Worm (Caenorhabditis elegans): ENCODE measurements around the gene srd-5.

srd-5 gene

DNA sequence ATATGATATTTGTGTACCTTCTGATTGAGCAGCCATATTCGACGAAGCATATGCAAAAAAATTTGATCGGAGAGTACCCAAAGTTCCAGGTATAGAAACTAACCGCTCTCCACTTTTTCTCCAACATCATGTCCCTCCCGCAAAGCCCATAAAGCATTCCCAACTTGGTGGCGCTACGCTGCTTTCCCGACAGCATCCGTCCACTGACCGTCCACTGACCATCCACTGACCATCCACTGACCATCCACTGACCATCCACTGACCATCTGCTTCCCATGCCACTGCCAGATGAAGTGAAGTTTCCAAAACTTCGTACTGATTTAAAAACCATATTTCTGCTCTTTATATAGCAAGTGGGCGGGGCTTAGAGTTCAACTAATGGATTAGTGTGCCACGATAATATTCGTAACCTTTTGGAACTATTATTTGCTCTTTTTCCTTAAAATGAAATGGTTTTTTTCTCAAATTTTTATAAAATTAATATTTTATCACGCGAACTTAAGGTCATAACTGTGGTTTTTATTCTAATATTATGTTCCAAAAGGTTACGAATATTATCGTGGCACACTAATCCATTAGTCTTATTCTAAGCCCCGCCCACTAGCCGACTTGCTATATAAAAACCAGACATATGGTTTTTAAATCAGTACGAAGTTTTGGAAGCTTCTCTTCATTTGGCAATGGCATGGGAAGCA, 16.2 kb upstream of the srd-5 start, which contains the start of gene C55C3.8:
Gene C55C3.8 (plus strand): TSS at position 645 of the 695 bp plus-strand sequence.
- TF ChIP-seq unc-62 (GFP tag; optimal IDR thresholded peaks at IDR 0.05 in 1 of 2) (peak in 1 of 2 experiments; percentile 94), unc-62 (tag; optimal IDR thresholded peaks at IDR 0.05) (no peak), ama-1 (optimal IDR thresholded peaks at IDR 0.05) (no peak)

DNA sequence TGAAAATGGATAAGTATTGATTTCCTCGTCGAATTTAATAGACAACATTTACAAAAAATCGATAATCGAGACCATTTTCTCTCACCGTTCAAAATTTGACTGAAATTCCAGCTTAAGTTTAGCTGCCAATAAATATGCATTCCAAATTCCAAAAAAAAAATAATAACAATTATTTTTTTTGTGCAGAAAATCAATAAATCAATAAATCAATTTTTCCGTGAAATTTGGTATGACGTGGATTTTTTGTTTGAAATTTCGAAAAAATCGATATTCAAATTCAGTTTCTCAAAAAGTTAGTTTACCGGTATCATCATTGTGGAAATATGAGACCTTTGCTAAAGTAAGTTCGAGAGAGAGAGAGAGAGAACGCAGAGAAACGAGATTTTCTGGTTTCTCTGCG, 10.7 kb upstream of the srd-5 start, which contains the start of gene C55C3.3:
Gene C55C3.3 (plus strand): TSS at position 274 of the 400 bp plus-strand sequence.
- TF ChIP-seq ceh-28 (tag; optimal IDR thresholded peaks at IDR 0.05): peak; percentile 99
- TF ChIP-seq mes-2 (tag; optimal IDR thresholded peaks at IDR 0.05; ENCODE audit: poor library complexity, severe bottlenecking): no peak

DNA sequence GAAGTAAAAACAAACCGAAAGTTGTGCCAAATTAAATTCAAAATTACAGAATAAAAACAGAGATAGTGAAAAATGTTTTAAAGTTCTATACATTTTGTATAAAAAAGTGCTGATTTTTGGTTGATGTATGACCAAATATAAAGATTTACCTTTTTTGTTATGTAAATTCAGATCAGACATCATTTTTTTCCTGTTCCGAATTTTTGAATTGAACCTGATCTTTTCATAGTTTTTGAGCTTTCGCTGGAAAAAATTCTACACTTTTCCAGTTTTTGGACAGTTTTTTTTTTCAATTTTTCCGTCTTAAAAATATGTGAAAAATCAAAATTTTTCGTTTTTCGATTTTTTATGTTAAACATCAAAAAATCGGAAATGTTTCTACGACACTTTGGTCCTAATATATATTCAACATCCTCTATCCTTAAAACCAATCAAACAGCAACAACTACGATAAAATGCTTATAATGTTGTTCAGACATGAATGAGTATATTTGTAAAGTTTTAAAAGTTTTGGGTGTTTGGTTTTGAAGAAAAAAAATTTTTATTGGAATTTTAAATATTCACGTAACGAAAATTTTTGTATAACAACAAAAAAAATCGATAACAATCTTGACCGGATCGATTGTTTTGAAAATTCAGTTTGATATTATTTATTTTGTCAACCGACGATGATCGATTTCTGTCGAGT, 8.4 kb upstream of the srd-5 start, which contains the start of the genes C55C3.7 and C55C3.6:
Gene C55C3.7 (minus strand): TSS at position 101 of the 688 bp plus-strand sequence.
Gene C55C3.6 (plus strand): TSS at position 638 of the 688 bp plus-strand sequence.
- TF ChIP-seq lin-38 (GFP tag; IDR thresholded peaks at IDR 0.05) (no peak), lin-15B (tag; optimal IDR thresholded peaks at IDR 0.05) (no peak), zfp-2 (tag; optimal IDR thresholded peaks at IDR 0.05) (no peak), lin-39 (tag; optimal IDR thresholded peaks at IDR 0.05) (no peak), sdz-12 (GFP tag; optimal IDR thresholded peaks at IDR 0.05) (no peak), nhr-28 (tag; optimal IDR thresholded peaks at IDR 0.05) (no peak), F44E2.7 (GFP tag; IDR thresholded peaks at IDR 0.05) (no peak), dve-1 (tag; optimal IDR thresholded peaks at IDR 0.05; ENCODE audit: insufficient read depth) (no peak), ama-1 (optimal IDR thresholded peaks at IDR 0.05) (no peak), daf-19 (GFP tag; conservative IDR thresholded peaks at IDR 0.05) (no peak), ceh-44 (GFP tag; IDR thresholded peaks at IDR 0.05) (no peak), saeg-2 (GFP tag; IDR thresholded peaks at IDR 0.05) (no peak), snpc-1.2 (GFP tag; IDR thresholded peaks at IDR 0.05) (no peak), ceh-32 (tag; optimal IDR thresholded peaks at IDR 0.05; ENCODE audit: poor library complexity) (no peak), Y105C5A.15 (GFP tag; IDR thresholded peaks at IDR 0.05) (no peak), ztf-11 (tag; optimal IDR thresholded peaks at IDR 0.05) (no peak), zag-1 (tag; optimal IDR thresholded peaks at IDR 0.05) (no peak)

DNA sequence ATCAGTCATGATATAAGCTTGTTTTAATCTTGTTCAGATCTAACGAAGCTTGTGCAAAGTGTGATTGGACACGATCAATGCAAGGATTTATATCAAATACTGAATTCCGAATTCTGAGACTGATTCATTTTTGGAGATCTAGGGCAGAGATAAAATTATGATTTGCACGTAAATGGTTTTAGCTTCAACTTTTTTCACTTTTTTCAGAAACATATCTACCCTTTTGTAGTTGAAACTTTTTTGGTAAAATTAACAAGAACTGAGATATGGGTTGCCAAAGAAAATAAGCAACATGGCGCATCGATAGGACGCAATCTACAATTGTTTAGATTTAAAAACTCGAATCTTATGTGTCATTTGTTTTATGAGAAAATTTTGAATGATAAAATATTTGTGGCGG, 3.7 kb upstream of the srd-5 start, which contains the start of gene C55C3.4:
Gene C55C3.4 (minus strand): TSS at position 101 of the 400 bp plus-strand sequence.
- TF ChIP-seq F26F4.8 (GFP tag; conservative IDR thresholded peaks at IDR 0.05) (no peak), sdz-12 (GFP tag; optimal IDR thresholded peaks at IDR 0.05) (no peak), snpc-1.2 (GFP tag; IDR thresholded peaks at IDR 0.05) (no peak), cey-2 (tag; optimal IDR thresholded peaks at IDR 0.05; ENCODE audit: borderline replicate concordance, insufficient read depth) (no peak), nhr-11 (tag; optimal IDR thresholded peaks at IDR 0.05) (no peak), nhr-102 (tag; optimal IDR thresholded peaks at IDR 0.05) (no peak), dmd-8 (GFP tag; IDR thresholded peaks at IDR 0.05) (no peak), R02D3.7 (tag; optimal IDR thresholded peaks at IDR 0.05) (no peak), ztf-7 (tag; optimal IDR thresholded peaks at IDR 0.05) (no peak), daf-8 (GFP tag; IDR thresholded peaks at IDR 0.05) (no peak), lin-1 (GFP tag; IDR thresholded peaks at IDR 0.05) (no peak)

DNA sequence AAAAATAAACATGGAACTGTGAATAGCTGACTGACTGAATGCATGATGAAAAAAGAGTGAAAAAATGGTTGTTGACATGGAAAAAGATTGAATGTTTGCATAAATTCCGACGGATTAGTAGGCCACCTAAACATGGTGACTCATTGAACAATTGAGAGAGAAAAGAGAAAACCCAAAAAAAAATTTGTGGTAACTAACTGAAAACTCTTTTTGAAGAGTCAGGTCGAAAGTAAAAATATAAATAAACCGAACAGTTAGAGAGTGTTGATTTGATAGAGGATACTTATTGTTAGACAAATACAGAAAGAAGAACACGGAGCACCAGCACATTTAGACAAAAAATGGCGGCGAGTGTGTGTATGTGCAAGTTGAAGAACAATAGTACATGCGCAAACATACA, 3.0 kb downstream of the srd-5 start:
- TF ChIP-seq tag-97 (GFP tag; IDR thresholded peaks at IDR 0.05) (no peak), lin-39 (tag; optimal IDR thresholded peaks at IDR 0.05) (no peak), egl-27 (tag; optimal IDR thresholded peaks at IDR 0.05) (no peak), dpl-1 (GFP tag; optimal IDR thresholded peaks at IDR 0.05) (no peak), F49E8.2 (tag; optimal IDR thresholded peaks at IDR 0.05; ENCODE audit: borderline replicate concordance) (no peak), F37D6.2 (tag; optimal IDR thresholded peaks at IDR 0.05) (no peak), pqm-1 (tag; optimal IDR thresholded peaks at IDR 0.05) (no peak), ceh-28 (tag; optimal IDR thresholded peaks at IDR 0.05) (no peak), dmd-9 (GFP tag; IDR thresholded peaks at IDR 0.05) (no peak), attf-4 (tag; optimal IDR thresholded peaks at IDR 0.05) (no peak), T26A8.4 (GFP tag; IDR thresholded peaks at IDR 0.05) (no peak), spr-3 (GFP tag; optimal IDR thresholded peaks at IDR 0.05) (no peak), hlh-11 (tag; optimal IDR thresholded peaks at IDR 0.05) (no peak), arid-1 (GFP tag; conservative IDR thresholded peaks at IDR 0.05) (no peak), F26F4.8 (GFP tag; conservative IDR thresholded peaks at IDR 0.05) (no peak), nhr-41 (GFP tag; IDR thresholded peaks at IDR 0.05) (no peak)
